Worm (Caenorhabditis elegans): ENCODE results near the gene aly-3.

The aly-3 gene

DNA sequence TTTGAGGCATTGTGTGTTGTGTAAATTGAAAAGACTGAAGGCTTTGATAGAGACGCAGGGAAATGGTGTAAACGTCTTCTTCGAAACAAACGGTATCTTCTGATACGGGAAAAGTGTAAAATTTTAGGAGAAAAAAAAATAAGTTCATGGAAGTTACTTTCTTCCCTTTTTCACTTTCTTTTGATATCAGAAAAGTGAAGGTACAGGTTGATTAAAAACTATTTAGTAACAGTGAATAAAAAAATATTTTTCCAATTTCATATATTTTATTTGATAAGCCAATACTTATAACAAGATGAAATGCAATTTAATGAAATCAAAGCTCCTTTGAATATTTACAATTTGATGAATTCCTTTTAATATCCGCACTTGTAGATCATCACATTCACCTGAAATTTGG lies 12.7 kb upstream of the aly-3 start, which contains the start of gene col-129:
Gene col-129, minus strand, starts transcription at position 101 of the 400 bp plus-strand sequence.
- TF ChIP-seq nhr-25 (tag; optimal IDR thresholded peaks at IDR 0.05) (no peak), ama-1 (optimal IDR thresholded peaks at IDR 0.05) (no peak), elt-3 (tag; optimal IDR thresholded peaks at IDR 0.05) (no peak), F13H6.1 (tag; optimal IDR thresholded peaks at IDR 0.05) (no peak), sma-9 (GFP tag; optimal IDR thresholded peaks at IDR 0.05) (no peak), sma-9 (tag; optimal IDR thresholded peaks at IDR 0.05) (no peak), nhr-77 (tag; optimal IDR thresholded peaks at IDR 0.05) (no peak), nhr-11 (tag; optimal IDR thresholded peaks at IDR 0.05) (no peak), nhr-129 (tag; optimal IDR thresholded peaks at IDR 0.05) (no peak), lin-13 (GFP tag; optimal IDR thresholded peaks at IDR 0.05) (no peak), elt-1 (tag; optimal IDR thresholded peaks at IDR 0.05) (no peak), lin-11 (tag; optimal IDR thresholded peaks at IDR 0.05) (no peak), mbf-1 (tag; optimal IDR thresholded peaks at IDR 0.05) (no peak), lsy-2 (tag; optimal IDR thresholded peaks at IDR 0.05) (no peak), skn-1 (tag; optimal IDR thresholded peaks at IDR 0.05) (no peak), dmd-4 (tag; optimal IDR thresholded peaks at IDR 0.05) (no peak), R02D3.7 (tag; optimal IDR thresholded peaks at IDR 0.05) (no peak), ceh-82 (tag; optimal IDR thresholded peaks at IDR 0.05) (no peak)

DNA sequence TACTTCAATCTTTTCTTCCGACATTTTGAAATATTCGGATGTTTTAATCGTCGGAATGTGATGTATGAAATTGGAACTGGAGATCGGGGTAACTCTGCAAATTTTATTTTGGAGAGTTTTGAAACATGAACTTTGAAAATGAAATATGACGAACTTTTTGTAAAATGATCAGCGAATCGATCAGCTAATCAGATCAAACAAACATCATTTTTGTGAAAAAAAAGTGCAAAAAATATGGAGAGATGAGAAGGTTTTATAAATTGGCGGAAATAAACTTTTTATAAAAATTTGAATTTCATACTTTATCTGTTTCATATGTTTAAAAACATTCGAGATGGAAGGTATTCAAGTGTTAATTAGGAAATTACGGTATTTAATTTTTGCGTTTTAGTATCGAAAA lies 11.6 kb upstream of the aly-3 start, which contains the start of gene dlc-2:
Gene dlc-2, minus strand, starts transcription at position 101 of the 400 bp plus-strand sequence.
- TF ChIP-seq nhr-10 (tag; optimal IDR thresholded peaks at IDR 0.05): no peak
- TF ChIP-seq F13H6.1 (tag; optimal IDR thresholded peaks at IDR 0.05): no peak
- TF ChIP-seq ztf-11 (tag; optimal IDR thresholded peaks at IDR 0.05): no peak
- TF ChIP-seq lin-13 (GFP tag; optimal IDR thresholded peaks at IDR 0.05): no peak
- no peak for TF ChIP-seq blmp-1 (tag; optimal IDR thresholded peaks at IDR 0.05; ENCODE audit: insufficient read depth)
- no peak for TF ChIP-seq lin-11 (tag; optimal IDR thresholded peaks at IDR 0.05)
- no peak for TF ChIP-seq unc-39 (tag; optimal IDR thresholded peaks at IDR 0.05)
- no peak for TF ChIP-seq nhr-77 (tag; optimal IDR thresholded peaks at IDR 0.05)
- TF ChIP-seq egl-27 (tag; optimal IDR thresholded peaks at IDR 0.05): no peak
- TF ChIP-seq crh-2 (tag; optimal IDR thresholded peaks at IDR 0.05): no peak
- no peak for TF ChIP-seq nhr-129 (tag; optimal IDR thresholded peaks at IDR 0.05)
- TF ChIP-seq lin-39 (tag; optimal IDR thresholded peaks at IDR 0.05): no peak
- TF ChIP-seq R02D3.7 (tag; optimal IDR thresholded peaks at IDR 0.05): no peak
- no peak for TF ChIP-seq ztf-4 (tag; optimal IDR thresholded peaks at IDR 0.05)
- TF ChIP-seq aly-2 (tag; optimal IDR thresholded peaks at IDR 0.05): no peak

ce11 chrIV:12113056-12113455 lies 10.0 kb upstream of the aly-3 start:
- TF ChIP-seq ztf-1 (GFP tag; conservative IDR thresholded peaks at IDR 0.05) (no peak), lin-39 (tag; optimal IDR thresholded peaks at IDR 0.05) (no peak), F13H6.1 (tag; optimal IDR thresholded peaks at IDR 0.05) (peak; percentile 63), sma-9 (GFP tag; optimal IDR thresholded peaks at IDR 0.05) (no peak), sma-9 (tag; optimal IDR thresholded peaks at IDR 0.05) (no peak), nhr-10 (tag; optimal IDR thresholded peaks at IDR 0.05) (no peak), crh-2 (tag; optimal IDR thresholded peaks at IDR 0.05) (no peak), ceh-16 (tag; optimal IDR thresholded peaks at IDR 0.05) (no peak), Y55F3AM.14 (GFP tag; optimal IDR thresholded peaks at IDR 0.05) (no peak), zag-1 (tag; optimal IDR thresholded peaks at IDR 0.05) (no peak), nhr-12 (tag; optimal IDR thresholded peaks at IDR 0.05) (no peak), alr-1 (tag; optimal IDR thresholded peaks at IDR 0.05) (no peak), C34F6.9 (tag; optimal IDR thresholded peaks at IDR 0.05) (peak; percentile 35), ztf-11 (tag; optimal IDR thresholded peaks at IDR 0.05) (no peak), lin-13 (GFP tag; optimal IDR thresholded peaks at IDR 0.05) (no peak), nhr-129 (tag; optimal IDR thresholded peaks at IDR 0.05) (peak; percentile 94), unc-55 (GFP tag; optimal IDR thresholded peaks at IDR 0.05) (no peak), sma-3 (GFP tag; optimal IDR thresholded peaks at IDR 0.05) (no peak), dmd-4 (tag; optimal IDR thresholded peaks at IDR 0.05) (no peak), elt-3 (tag; optimal IDR thresholded peaks at IDR 0.05) (no peak), lsy-2 (tag; optimal IDR thresholded peaks at IDR 0.05) (peak in 1 of 2 experiments; percentile 23), snpc-4 (tag; optimal IDR thresholded peaks at IDR 0.05) (no peak), nhr-21 (tag; optimal IDR thresholded peaks at IDR 0.05) (no peak)

DNA sequence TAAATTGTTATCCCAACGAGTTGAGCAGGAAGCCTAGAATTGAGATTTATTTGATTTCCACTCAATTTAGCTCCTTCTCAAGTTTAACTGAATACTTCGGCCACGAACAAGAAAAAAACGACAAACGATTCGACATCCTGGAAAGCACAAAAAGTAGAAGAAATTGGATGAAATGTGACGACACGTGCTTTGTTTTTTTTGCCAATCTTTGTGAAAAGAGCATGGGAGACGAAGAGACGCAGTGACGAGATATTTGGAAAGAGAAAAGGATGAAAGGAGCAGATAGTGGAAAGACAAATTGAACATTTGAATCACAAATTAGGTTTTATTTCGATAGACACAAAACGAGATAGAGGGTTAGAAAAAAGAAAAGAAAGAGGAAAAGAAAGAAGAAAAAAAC lies 8.6 kb upstream of the aly-3 start:
- TF ChIP-seq lsy-2 (tag; optimal IDR thresholded peaks at IDR 0.05): peak in 1 of 2 experiments; percentile 14
- no peak for TF ChIP-seq nhr-77 (tag; optimal IDR thresholded peaks at IDR 0.05)
- no peak for TF ChIP-seq F13H6.1 (tag; optimal IDR thresholded peaks at IDR 0.05)
- no peak for TF ChIP-seq elt-1 (tag; optimal IDR thresholded peaks at IDR 0.05)
- TF ChIP-seq nhr-129 (tag; optimal IDR thresholded peaks at IDR 0.05): peak; percentile 82
- no peak for TF ChIP-seq dmd-4 (tag; optimal IDR thresholded peaks at IDR 0.05)
- TF ChIP-seq skn-1 (tag; optimal IDR thresholded peaks at IDR 0.05): no peak
- TF ChIP-seq aly-2 (tag; optimal IDR thresholded peaks at IDR 0.05): no peak
- TF ChIP-seq nhr-21 (tag; optimal IDR thresholded peaks at IDR 0.05): no peak
- TF ChIP-seq mdl-1 (tag; optimal IDR thresholded peaks at IDR 0.05): peak in 1 of 2 experiments; percentile 23
- TF ChIP-seq sma-3 (GFP tag; optimal IDR thresholded peaks at IDR 0.05): no peak
- TF ChIP-seq nhr-25 (tag; optimal IDR thresholded peaks at IDR 0.05): no peak
- peak; percentile 39 for TF ChIP-seq C34F6.9 (tag; optimal IDR thresholded peaks at IDR 0.05)
- no peak for TF ChIP-seq sma-9 (GFP tag; optimal IDR thresholded peaks at IDR 0.05)
- TF ChIP-seq sma-9 (tag; optimal IDR thresholded peaks at IDR 0.05): no peak
- no peak for TF ChIP-seq unc-39 (tag; optimal IDR thresholded peaks at IDR 0.05)
- no peak for TF ChIP-seq gmeb-1 (tag; optimal IDR thresholded peaks at IDR 0.05)
- no peak for TF ChIP-seq Y55F3AM.14 (GFP tag; optimal IDR thresholded peaks at IDR 0.05)
- no peak for TF ChIP-seq elt-3 (tag; optimal IDR thresholded peaks at IDR 0.05)
- TF ChIP-seq sem-4 (tag; optimal IDR thresholded peaks at IDR 0.05): peak; percentile 60
- TF ChIP-seq nhr-11 (tag; optimal IDR thresholded peaks at IDR 0.05): no peak
- no peak for TF ChIP-seq ceh-16 (tag; optimal IDR thresholded peaks at IDR 0.05)
- TF ChIP-seq peb-1 (tag; optimal IDR thresholded peaks at IDR 0.05): no peak
- no peak for TF ChIP-seq R02D3.7 (tag; optimal IDR thresholded peaks at IDR 0.05)
- TF ChIP-seq lin-11 (tag; optimal IDR thresholded peaks at IDR 0.05): no peak
- no peak for TF ChIP-seq ztf-4 (tag; optimal IDR thresholded peaks at IDR 0.05)
- no peak for TF ChIP-seq nhr-237 (tag; optimal IDR thresholded peaks at IDR 0.05)
- no peak for TF ChIP-seq fos-1 (tag; optimal IDR thresholded peaks at IDR 0.05)
- TF ChIP-seq nhr-12 (tag; optimal IDR thresholded peaks at IDR 0.05): no peak

Data from whole organism, L2 larva.